Worm (Caenorhabditis elegans) whole organism, L2 larva: ENCODE measurements around the gene glb-13.

Experiments used
- F13H6.1 ChIP-seq: sonication (generic microtip); optimal IDR thresholded peaks from 2 replicates; lab custom pipeline; 2016; ENCODE audit warnings: missing genetic modification characterization, missing compliant biosample characterization
- ama-1 ChIP-seq: fragments of 150-350 bp; optimal IDR thresholded peaks from 2 replicates; lab custom pipeline; 2018; ENCODE audit warnings: inconsistent platforms

- no peak for TF ChIP-seq F13H6.1 (tag; lab: Kevin White, UChicago)
- no peak for TF ChIP-seq ama-1 (lab: Kevin White, UChicago)
Measured at ce11 chrX:12360444-12360843, 17.7 kb downstream of the glb-13 start, which contains the start of the genes nspc-15 and F19H6.6.
